Worm (Caenorhabditis elegans): ENCODE results near the gene F20H11.4.

The F20H11.4 gene

ce11 chrIII:6606022-6606467, 2.4 kb upstream of the F20H11.4 start (continued):
- TF ChIP-seq snpc-4 (GFP tag; optimal IDR thresholded peaks at IDR 0.05) (no peak), snpc-4 (tag; optimal IDR thresholded peaks at IDR 0.05) (peak in 3 of 4 experiments; percentile 50 to 64 (median 53)), let-526 (GFP tag; IDR thresholded peaks at IDR 0.05) (no peak), zfh-2 (GFP tag; conservative IDR thresholded peaks at IDR 0.05) (peak; percentile 68), F23B12.7 (tag; optimal IDR thresholded peaks at IDR 0.05; ENCODE audit: insufficient read depth) (no peak), fkh-3 (tag; optimal IDR thresholded peaks at IDR 0.05) (peak; percentile 51), ZK185.1 (tag; optimal IDR thresholded peaks at IDR 0.05; ENCODE audit: poor library complexity, severe bottlenecking) (peak; percentile 63), F57A8.1 (GFP tag; optimal IDR thresholded peaks at IDR 0.05) (no peak), hlh-26 (GFP tag; conservative IDR thresholded peaks at IDR 0.05) (no peak), lin-26 (GFP tag; IDR thresholded peaks at IDR 0.05) (peak; percentile 70), hmg-1.2 (GFP tag; IDR thresholded peaks at IDR 0.05) (peak; percentile 83), B0336.3 (GFP tag; IDR thresholded peaks at IDR 0.05) (peak; percentile 90), dpl-1 (GFP tag; optimal IDR thresholded peaks at IDR 0.05) (peak; percentile 13), xnd-1 (tag; optimal IDR thresholded peaks at IDR 0.05) (peak; percentile 3), egrh-3 (GFP tag; IDR thresholded peaks at IDR 0.05) (peak; percentile 32; the same call in 1 of the 2 replicates), gei-17 (GFP tag; optimal IDR thresholded peaks at IDR 0.05) (peak; percentile 56), Y95B8A.8 (GFP tag; IDR thresholded peaks at IDR 0.05) (peak; percentile 86), madf-8 (GFP tag; conservative IDR thresholded peaks at IDR 0.05) (no peak), C06A6.2 (GFP tag; conservative IDR thresholded peaks at IDR 0.05) (peak; percentile 61), nhr-80 (tag; optimal IDR thresholded peaks at IDR 0.05) (peak; percentile 40), attf-6 (GFP tag; IDR thresholded peaks at IDR 0.05) (0 out of 2 replicates have a peak, but pooled peaks have one; percentile 12), nfyb-1 (GFP tag; IDR thresholded peaks at IDR 0.05) (peak; percentile 88), zim-3 (tag; optimal IDR thresholded peaks at IDR 0.05) (peak; percentile 60), rcor-1 (GFP tag; IDR thresholded peaks at IDR 0.05) (peak; percentile 70), B0035.1 (tag; optimal IDR thresholded peaks at IDR 0.05) (peak; percentile 82), pbrm-1 (GFP tag; IDR thresholded peaks at IDR 0.05) (peak; percentile 74), snpc-1.3 (tag; optimal IDR thresholded peaks at IDR 0.05; ENCODE audit: insufficient read depth) (peak; percentile 20), Y53G8AR.9 (GFP tag; conservative IDR thresholded peaks at IDR 0.05) (peak; percentile 89), mcd-1 (GFP tag; IDR thresholded peaks at IDR 0.05) (peak; percentile 72), nhr-90 (tag; optimal IDR thresholded peaks at IDR 0.05) (peak; percentile 49), nhr-120 (GFP tag; IDR thresholded peaks at IDR 0.05) (0 out of 2 replicates have a peak, but pooled peaks have one; percentile 56), mxl-1 (tag; optimal IDR thresholded peaks at IDR 0.05) (no peak), lin-40 (tag; optimal IDR thresholded peaks at IDR 0.05) (peak; percentile 72), sptf-2 (GFP tag; optimal IDR thresholded peaks at IDR 0.05) (no peak), mel-28 (tag; optimal IDR thresholded peaks at IDR 0.05; ENCODE audit: borderline replicate concordance) (no peak), Y67H2A.10 (GFP tag; conservative IDR thresholded peaks at IDR 0.05) (no peak), madf-6 (GFP tag; IDR thresholded peaks at IDR 0.05) (peak; percentile 70), unc-130 (GFP tag; optimal IDR thresholded peaks at IDR 0.05) (peak; percentile 24), lsy-27 (tag; optimal IDR thresholded peaks at IDR 0.05; ENCODE audit: borderline replicate concordance, insufficient read depth) (no peak), ceh-27 (GFP tag; optimal IDR thresholded peaks at IDR 0.05) (peak; percentile 77), nfya-2 (GFP tag; IDR thresholded peaks at IDR 0.05) (no peak), ztf-3 (GFP tag; optimal IDR thresholded peaks at IDR 0.05) (no peak), ekl-4 (GFP tag; IDR thresholded peaks at IDR 0.05) (peak; percentile 87), Y79H2A.3 (GFP tag; conservative IDR thresholded peaks at IDR 0.05) (0 out of 2 replicates have a peak, but pooled peaks have one; percentile 7), ztf-18 (tag; optimal IDR thresholded peaks at IDR 0.05) (peak; percentile 51), athp-1 (tag; optimal IDR thresholded peaks at IDR 0.05) (peak; percentile 88), chd-7 (tag; optimal IDR thresholded peaks at IDR 0.05) (peak; percentile 95), K12H6.12 (tag; optimal IDR thresholded peaks at IDR 0.05) (peak; percentile 78)
